Fruit fly (Drosophila melanogaster) whole organism, embryonic: ENCODE data around the gene c12.1.

Experiments
- Atf-2 ChIP-seq: fragments of 200-800 bp; sonication (Bioruptor generic); optimal IDR thresholded peaks from 2 replicates; lab custom pipeline; 2016; ENCODE audit warnings: missing biosample characterization, missing genetic modification characterization
- Awh ChIP-seq: fragments of 200-800 bp; sonication (Bioruptor generic); IDR thresholded peaks from 2 replicates; pipeline ENCODE4, ENCODE4 v1.3.6; 2022; ENCODE audit warnings: missing biosample characterization, missing genetic modification characterization
- CG11723 ChIP-seq: fragments of 200-800 bp; sonication (Bioruptor generic); optimal IDR thresholded peaks from 2 replicates; lab custom pipeline; 2017; ENCODE audit warnings: missing biosample characterization, mild to moderate bottlenecking, missing genetic modification characterization
- CG12744 ChIP-seq: fragments of 200-800 bp; sonication (Bioruptor generic); optimal IDR thresholded peaks from 2 replicates; lab custom pipeline; 2016; ENCODE audit warnings: missing biosample characterization, missing genetic modification characterization
- CG13123 ChIP-seq: fragments of 200-800 bp; sonication (Bioruptor generic); optimal IDR thresholded peaks from 2 replicates; lab custom pipeline; 2016; ENCODE audit warnings: missing biosample characterization, missing genetic modification characterization
- CG14667 ChIP-seq: fragments of 200-800 bp; sonication (Bioruptor generic); IDR thresholded peaks from 2 replicates; pipeline ENCODE4 v1.3.6; 2022; ENCODE audit warnings: missing biosample characterization, missing genetic modification characterization
- CG16815 ChIP-seq: fragments of 200-800 bp; sonication (Bioruptor generic); optimal IDR thresholded peaks from 3 replicates; lab custom pipeline; 2017; ENCODE audit warnings: missing biosample characterization, mild to moderate bottlenecking, missing genetic modification characterization
- CG17186 ChIP-seq: fragments of 200-800 bp; sonication (Bioruptor generic); optimal IDR thresholded peaks from 3 replicates; lab custom pipeline; 2017; ENCODE audit warnings: missing biosample characterization, missing genetic modification reagents, missing genetic modification characterization
- CG17328 ChIP-seq: fragments of 200-800 bp; sonication (Bioruptor generic); IDR thresholded peaks from 2 replicates; pipeline ENCODE4 v1.3.6; 2022; ENCODE audit warnings: missing biosample characterization, missing genetic modification characterization
- CG17802 ChIP-seq: fragments of 200-800 bp; sonication (Bioruptor generic); optimal IDR thresholded peaks from 2 replicates; lab custom pipeline; 2018; ENCODE audit warnings: missing biosample characterization, mild to moderate bottlenecking, missing genetic modification characterization, moderate library complexity
- CG18476 ChIP-seq: fragments of 200-800 bp; sonication (Bioruptor generic); optimal IDR thresholded peaks from 2 replicates; lab custom pipeline; 2016; ENCODE audit warnings: missing biosample characterization, mild to moderate bottlenecking, missing genetic modification characterization
- CG18764 ChIP-seq: fragments of 200-800 bp; sonication (Bioruptor generic); optimal IDR thresholded peaks from 3 replicates; lab custom pipeline; 2016; ENCODE audit warnings: missing biosample characterization, missing genetic modification characterization
- CG2116 ChIP-seq: fragments of 200-800 bp; sonication (Bioruptor generic); optimal IDR thresholded peaks from 3 replicates; lab custom pipeline; 2018; ENCODE audit warnings: missing biosample characterization, mild to moderate bottlenecking, missing genetic modification characterization
- CG2678 ChIP-seq: fragments of 200-800 bp; sonication (Bioruptor generic); optimal IDR thresholded peaks from 3 replicates; lab custom pipeline; 2019; ENCODE audit warnings: missing biosample characterization, mild to moderate bottlenecking, missing genetic modification characterization, moderate library complexity
- CG31365 ChIP-seq: fragments of 200-800 bp; sonication (Bioruptor generic); optimal IDR thresholded peaks from 2 replicates; lab custom pipeline; 2018; ENCODE audit warnings: missing biosample characterization, mild to moderate bottlenecking, missing genetic modification characterization
- CG31441 ChIP-seq: fragments of 200-800 bp; sonication (Bioruptor generic); IDR thresholded peaks from 2 replicates; pipeline ENCODE4 v1.3.6; 2022; ENCODE audit warnings: missing biosample characterization, missing genetic modification characterization
- CG33557 ChIP-seq: fragments of 200-800 bp; sonication (Bioruptor generic); optimal IDR thresholded peaks from 2 replicates; lab custom pipeline; 2019; ENCODE audit warnings: missing biosample characterization, mild to moderate bottlenecking, missing genetic modification characterization, moderate library complexity
- CG34422 ChIP-seq: fragments of 200-800 bp; sonication (Bioruptor generic); IDR thresholded peaks from 3 replicates; pipeline ENCODE4 v1.3.6; 2022; ENCODE audit warnings: missing biosample characterization, missing genetic modification characterization
- CG5245 ChIP-seq: fragments of 200-800 bp; sonication (Bioruptor generic); optimal IDR thresholded peaks from 3 replicates; lab custom pipeline; 2016; ENCODE audit warnings: missing biosample characterization, missing genetic modification characterization
- CG6683 ChIP-seq: fragments of 200-800 bp; sonication (Bioruptor generic); optimal IDR thresholded peaks from 2 replicates; lab custom pipeline; 2017; ENCODE audit warnings: missing biosample characterization, mild to moderate bottlenecking, missing genetic modification characterization, missing genetic modification reagents
- CG6854 ChIP-seq: fragments of 200-800 bp; sonication (Bioruptor generic); optimal IDR thresholded peaks from 3 replicates; lab custom pipeline; 2017; ENCODE audit warnings: missing biosample characterization, mild to moderate bottlenecking, missing genetic modification characterization
- CoRest ChIP-seq: fragments of 200-800 bp; sonication (Bioruptor generic); optimal IDR thresholded peaks from 3 replicates; lab custom pipeline; 2018; ENCODE audit warnings: missing biosample characterization, mild to moderate bottlenecking, missing genetic modification characterization, moderate library complexity
- Eip74EF ChIP-seq, 2 experiments: fragments of 200-800 bp in 1 of 2; fragments of >200 bp in 1 of 2; sonication (Bioruptor generic) in 1 of 2; optimal IDR thresholded peaks; 2 replicates each; lab custom pipeline; 2017 to 2019; ENCODE audit warnings: missing biosample characterization in 2 of 2, missing genetic modification characterization in 2 of 2, mild to moderate bottlenecking in 1 of 2, moderate library complexity in 1 of 2
- Hmr ChIP-seq: fragments of 200-800 bp; sonication (Bioruptor generic); optimal IDR thresholded peaks from 3 replicates; lab custom pipeline; 2017; ENCODE audit warnings: mild to moderate bottlenecking, missing biosample characterization, missing genetic modification reagents, missing genetic modification characterization
- Lhr ChIP-seq: fragments of 200-800 bp; sonication (Bioruptor generic); optimal IDR thresholded peaks from 3 replicates; lab custom pipeline; 2017; ENCODE audit warnings: mild to moderate bottlenecking, missing biosample characterization, missing genetic modification reagents, missing genetic modification characterization
- Med ChIP-seq: fragments of 200-800 bp; sonication (Bioruptor generic); peaks from one replicate; lab custom pipeline; 2016; ENCODE audit warnings: missing biosample characterization, missing genetic modification characterization, mild to moderate bottlenecking, inconsistent platforms, moderate library complexity
- Meics ChIP-seq: fragments of 200-800 bp; sonication (Bioruptor generic); optimal IDR thresholded peaks from 2 replicates; lab custom pipeline; 2017; ENCODE audit warnings: missing biosample characterization, mild to moderate bottlenecking, missing genetic modification characterization
- Nf-YC ChIP-seq: fragments of 200-800 bp; optimal IDR thresholded peaks from 3 replicates; lab custom pipeline; 2019; ENCODE audit warnings: missing biosample characterization, mild to moderate bottlenecking, missing genetic modification characterization, moderate library complexity
- TFAM ChIP-seq: fragments of 200-800 bp; sonication (Bioruptor generic); optimal IDR thresholded peaks from 2 replicates; lab custom pipeline; 2017; ENCODE audit warnings: missing biosample characterization, missing genetic modification characterization, inconsistent platforms
- ac ChIP-seq: fragments of 200-800 bp; sonication (Bioruptor generic); optimal IDR thresholded peaks from 3 replicates; lab custom pipeline; 2017; ENCODE audit warnings: missing biosample characterization, mild to moderate bottlenecking, missing genetic modification characterization
- bab2 ChIP-seq: fragments of 200-800 bp; sonication (Bioruptor generic); optimal IDR thresholded peaks from 2 replicates; lab custom pipeline; 2016; ENCODE audit warnings: missing biosample characterization, missing genetic modification characterization
- bcd ChIP-seq: fragments of 200-800 bp; sonication (Bioruptor generic); optimal IDR thresholded peaks from 2 replicates; lab custom pipeline; 2017; ENCODE audit warnings: missing biosample characterization, mild to moderate bottlenecking, missing genetic modification characterization
- cato ChIP-seq: fragments of 200-800 bp; sonication (Bioruptor generic); optimal IDR thresholded peaks from 2 replicates; lab custom pipeline; 2016; ENCODE audit warnings: missing biosample characterization, missing genetic modification characterization, borderline replicate concordance
- croc ChIP-seq: fragments of 200-800 bp; sonication (Bioruptor generic); conservative IDR thresholded peaks from 3 replicates; pipeline ENCODE4 v1.3.6; 2022; ENCODE audit warnings: missing biosample characterization, missing genetic modification characterization
- crol ChIP-seq: fragments of 200-800 bp; sonication (Bioruptor generic); IDR thresholded peaks from 2 replicates; pipeline ENCODE4 v1.3.6; 2022; ENCODE audit warnings: missing biosample characterization, missing genetic modification characterization
- ems ChIP-seq: fragments of 200-800 bp; sonication (Bioruptor generic); optimal IDR thresholded peaks from 3 replicates; lab custom pipeline; 2016; ENCODE audit warnings: missing biosample characterization, missing genetic modification characterization
- ham ChIP-seq: fragments of 200-800 bp; sonication (Bioruptor generic); IDR thresholded peaks from 2 replicates; pipeline ENCODE4 v1.3.6; 2022; ENCODE audit warnings: missing biosample characterization, missing genetic modification characterization
- hth ChIP-seq: fragments of >200 bp; optimal IDR thresholded peaks from 2 replicates; lab custom pipeline; 2017; ENCODE audit warnings: inconsistent platforms
- lilli ChIP-seq: fragments of 200-800 bp; sonication (Bioruptor generic); optimal IDR thresholded peaks from 3 replicates; lab custom pipeline; 2016; ENCODE audit warnings: missing biosample characterization, missing genetic modification characterization
- nmo ChIP-seq: fragments of 200-800 bp; sonication (Bioruptor generic); optimal IDR thresholded peaks from 2 replicates; lab custom pipeline; 2018; ENCODE audit warnings: missing biosample characterization, mild to moderate bottlenecking, missing genetic modification characterization, moderate library complexity
- sima ChIP-seq: fragments of 200-800 bp; sonication (Bioruptor generic); optimal IDR thresholded peaks from 2 replicates; lab custom pipeline; 2016; ENCODE audit warnings: missing biosample characterization, missing genetic modification characterization
- slou ChIP-seq: fragments of 200-800 bp; sonication (Bioruptor generic); optimal IDR thresholded peaks from 3 replicates; lab custom pipeline; 2016; ENCODE audit warnings: missing biosample characterization, missing genetic modification characterization
- sna ChIP-seq: fragments of 200-800 bp; sonication (Bioruptor generic); IDR thresholded peaks from 2 replicates; pipeline ENCODE4 v1.3.6; 2022; ENCODE audit warnings: missing biosample characterization, missing genetic modification characterization; ENCODE audit not compliant: partially characterized antibody
- tap ChIP-seq: fragments of 200-800 bp; optimal IDR thresholded peaks from 3 replicates; lab custom pipeline; 2019; ENCODE audit warnings: missing biosample characterization, mild to moderate bottlenecking, missing genetic modification characterization, moderate library complexity
- tin ChIP-seq: fragments of 200-800 bp; sonication (Bioruptor generic); optimal IDR thresholded peaks from 3 replicates; lab custom pipeline; 2016; ENCODE audit warnings: missing biosample characterization, missing genetic modification characterization
- unc-4 ChIP-seq: fragments of 200-800 bp; sonication (Bioruptor generic); IDR thresholded peaks from 2 replicates; pipeline ENCODE4 v1.3.6; 2022; ENCODE audit warnings: missing biosample characterization, missing genetic modification characterization; ENCODE audit not compliant: partially characterized antibody
- vnd ChIP-seq: fragments of 200-800 bp; sonication (Bioruptor generic); IDR thresholded peaks from 3 replicates; pipeline ENCODE4 v1.3.6; 2022; ENCODE audit warnings: missing biosample characterization, missing genetic modification characterization; ENCODE audit not compliant: partially characterized antibody
- yki ChIP-seq: fragments of >200 bp; optimal IDR thresholded peaks from 3 replicates; lab custom pipeline; 2018

c12.1 gene

dm6 chrX:9343480-9344477 lies 24.8 kb upstream of the c12.1 start (continued):
- TF ChIP-seq CG17186 (GFP tag; lab: Kevin White, UChicago) (no peak), CG2116 (GFP tag; lab: Kevin White, UChicago) (no peak), CG6854 (GFP tag; lab: Kevin White, UChicago) (peak; percentile 28), Atf-2 (GFP tag; lab: Kevin White, UChicago) (peak; percentile 43), Nf-YC (tag; lab: Kevin White, UChicago) (no peak), CG16815 (GFP tag; lab: Kevin White, UChicago) (peak; percentile 39), TFAM (no peak), CG6683 (no peak), CG12744 (no peak), hth (lab: Kevin White, UChicago) (no peak), croc (GFP tag; lab: Robert Waterston, UW) (no peak), slou (peak; percentile 46), CG13123 (no peak), CG11723 (GFP tag; lab: Kevin White, UChicago) (peak; percentile 9), bab2 (GFP tag; lab: Kevin White, UChicago) (peak; percentile 25), CoRest (tag; lab: Kevin White, UChicago) (peak; percentile 61), CG14667 (no peak; the same call in 1 of the 2 replicates), CG17802 (tag; lab: Kevin White, UChicago) (no peak), Meics (GFP tag; lab: Kevin White, UChicago) (peak; percentile 77), lilli (peak; percentile 76), bcd (GFP tag; lab: Kevin White, UChicago) (peak; percentile 53), CG2678 (tag; lab: Kevin White, UChicago) (peak; percentile 79), Med (GFP tag; lab: Kevin White, UChicago) (peak; percentile 97), nmo (GFP tag; lab: Kevin White, UChicago) (peak; percentile 27), CG31441 (GFP tag; lab: Robert Waterston, UW) (no peak; the same call in 1 of the 2 replicates), CG18476 (GFP tag; lab: Kevin White, UChicago) (no peak), yki (no peak), CG18764 (GFP tag; lab: Kevin White, UChicago) (peak; percentile 29), sima (no peak), Lhr (GFP tag; lab: Kevin White, UChicago) (no peak), crol (GFP tag; lab: Robert Waterston, UW) (no peak), CG34422 (peak; percentile 65; the same call in 1 of the 3 replicates), cato (GFP tag; lab: Kevin White, UChicago) (no peak), sna (GFP tag; lab: Robert Waterston, UW) (no peak), Eip74EF (GFP tag; optimal IDR thresholded peaks at IDR 0.05; lab: Kevin White, UChicago) (no peak), CG17328 (peak; percentile 63), CG5245 (no peak), ems (peak; percentile 41), CG33557 (GFP tag; lab: Kevin White, UChicago) (no peak), ac (no peak), unc-4 (GFP tag; lab: Robert Waterston, UW) (no peak), CG31365 (tag; lab: Kevin White, UChicago) (peak; percentile 21), tin (GFP tag; lab: Kevin White, UChicago) (peak; percentile 36), ham (GFP tag; lab: Robert Waterston, UW) (no peak), Awh (GFP tag; lab: Robert Waterston, UW) (0 out of 2 replicates have a peak, but pooled peaks have one; percentile 26), Hmr (GFP tag; lab: Kevin White, UChicago) (peak; percentile 76), tap (tag; lab: Kevin White, UChicago) (peak; percentile 31), vnd (GFP tag; lab: Robert Waterston, UW) (no peak)
